Worm (Caenorhabditis elegans): ENCODE data around the gene srz-100.

Gene srz-100

DNA sequence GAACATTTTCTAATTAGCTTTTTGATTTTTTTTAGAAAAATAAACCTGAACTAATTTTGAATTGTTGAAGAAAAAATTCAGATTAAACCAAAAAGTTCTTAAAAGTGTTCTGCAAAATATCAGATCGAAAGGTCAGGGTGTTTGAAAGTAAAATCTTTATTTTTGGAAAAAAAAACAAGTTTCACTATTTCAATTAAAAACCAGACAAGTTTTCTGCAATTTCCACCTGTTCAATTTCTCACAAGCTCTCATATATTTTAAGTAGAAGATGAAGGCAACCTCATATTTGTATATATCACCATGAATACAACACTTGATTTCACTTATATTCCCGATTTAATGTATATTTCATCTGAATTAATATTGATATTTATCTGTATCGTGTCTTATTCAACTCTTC, 44.5 kb upstream of the srz-100 start, which contains the start of gene srz-102:
TSS of gene srz-102 (plus strand) at position 301 of the 400 bp plus-strand sequence.
- TF ChIP-seq nhr-28 (tag; optimal IDR thresholded peaks at IDR 0.05) (no peak), nhr-2 (tag; optimal IDR thresholded peaks at IDR 0.05) (no peak), tbx-8 (GFP tag; optimal IDR thresholded peaks at IDR 0.05) (no peak), ceh-83 (GFP tag; optimal IDR thresholded peaks at IDR 0.05) (no peak), nhr-12 (tag; optimal IDR thresholded peaks at IDR 0.05) (no peak), ces-1 (GFP tag; optimal IDR thresholded peaks at IDR 0.05) (no peak), sem-2 (GFP tag; optimal IDR thresholded peaks at IDR 0.05) (no peak), ceh-43 (GFP tag; optimal IDR thresholded peaks at IDR 0.05) (no peak), hlh-1 (tag; optimal IDR thresholded peaks at IDR 0.05) (no peak), drap-1 (GFP tag; optimal IDR thresholded peaks at IDR 0.05) (no peak), ceh-39 (tag; optimal IDR thresholded peaks at IDR 0.05) (no peak), zip-8 (tag; optimal IDR thresholded peaks at IDR 0.05) (no peak), mls-2 (tag; optimal IDR thresholded peaks at IDR 0.05) (no peak), nhr-76 (tag; optimal IDR thresholded peaks at IDR 0.05) (no peak), lsy-2 (tag; optimal IDR thresholded peaks at IDR 0.05) (no peak)

DNA sequence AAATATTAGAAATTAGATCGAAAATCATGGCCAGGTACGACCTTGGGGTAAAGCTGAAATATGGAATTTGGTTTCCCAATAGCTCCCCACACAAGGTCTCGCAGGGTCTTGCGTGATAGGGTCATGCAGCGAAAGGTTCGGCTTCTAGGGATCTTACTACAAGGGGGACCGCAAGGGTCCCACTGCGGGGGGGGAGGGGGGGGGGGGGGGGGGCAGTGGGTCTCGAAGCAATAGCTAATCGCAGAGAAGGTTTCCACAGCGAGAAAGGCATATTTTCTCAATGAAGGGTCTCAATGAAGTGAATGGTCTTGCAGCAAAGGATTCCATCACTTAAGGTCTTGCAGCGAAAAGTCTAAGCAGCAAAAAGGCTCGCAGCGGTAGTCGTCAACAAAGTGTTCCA, 38.7 kb upstream of the srz-100 start:
- TF ChIP-seq nhr-237 (tag; optimal IDR thresholded peaks at IDR 0.05): no peak
- no peak for TF ChIP-seq lsy-2 (tag; optimal IDR thresholded peaks at IDR 0.05)
- TF ChIP-seq mep-1 (tag; optimal IDR thresholded peaks at IDR 0.05): no peak
- TF ChIP-seq ces-1 (GFP tag; optimal IDR thresholded peaks at IDR 0.05): no peak
- TF ChIP-seq nhr-2 (tag; optimal IDR thresholded peaks at IDR 0.05): no peak
- no peak for TF ChIP-seq nhr-28 (tag; optimal IDR thresholded peaks at IDR 0.05)
- TF ChIP-seq ztf-11 (tag; optimal IDR thresholded peaks at IDR 0.05): no peak

- TF ChIP-seq mls-2 (tag; optimal IDR thresholded peaks at IDR 0.05): no peak
- TF ChIP-seq pha-4 (tag; optimal IDR thresholded peaks at IDR 0.05): no peak
- no peak for TF ChIP-seq ztf-11 (tag; optimal IDR thresholded peaks at IDR 0.05)
- TF ChIP-seq elt-1 (tag; optimal IDR thresholded peaks at IDR 0.05; ENCODE audit: borderline replicate concordance, insufficient read depth): no peak
- TF ChIP-seq nhr-76 (tag; optimal IDR thresholded peaks at IDR 0.05): no peak
- TF ChIP-seq lsy-2 (tag; optimal IDR thresholded peaks at IDR 0.05): no peak
- TF ChIP-seq unc-62 (GFP tag; optimal IDR thresholded peaks at IDR 0.05): no peak
Measured at ce11 chrV:16693732-16694131, 38.0 kb upstream of the srz-100 start, which contains the start of gene srw-42. srw-42 (minus strand) TSS chrV:16693832.

DNA sequence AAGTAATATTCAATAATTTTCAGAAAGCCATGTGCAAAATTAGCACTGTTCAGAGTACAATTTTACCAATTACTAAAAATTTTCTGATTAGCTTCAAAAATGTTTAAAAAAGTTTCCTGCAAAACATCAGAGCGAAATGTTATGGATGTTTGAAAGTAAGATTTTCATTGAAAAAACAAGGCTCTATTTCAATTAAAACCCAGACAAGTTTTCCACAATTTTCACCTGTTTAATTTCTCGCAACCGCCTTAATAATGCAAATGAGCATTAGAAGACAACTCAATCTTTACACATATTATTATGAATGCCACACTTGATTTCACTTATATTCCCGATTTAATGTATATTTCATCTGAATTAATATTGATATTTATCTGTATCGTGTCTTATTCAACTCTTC, 37.2 kb upstream of the srz-100 start, which contains the start of gene srz-101:
TSS of gene srz-101 (plus strand) at position 301 of the 400 bp plus-strand sequence.
- TF ChIP-seq ham-2 (GFP tag; optimal IDR thresholded peaks at IDR 0.05): no peak
- TF ChIP-seq nhr-12 (tag; optimal IDR thresholded peaks at IDR 0.05): no peak
- no peak for TF ChIP-seq sptf-1 (tag; optimal IDR thresholded peaks at IDR 0.05)
- no peak for TF ChIP-seq ceh-83 (GFP tag; optimal IDR thresholded peaks at IDR 0.05)
- TF ChIP-seq ztf-11 (tag; optimal IDR thresholded peaks at IDR 0.05): no peak
- no peak for TF ChIP-seq unc-62 (GFP tag; optimal IDR thresholded peaks at IDR 0.05)
- no peak for TF ChIP-seq hlh-1 (tag; optimal IDR thresholded peaks at IDR 0.05)
- no peak for TF ChIP-seq blmp-1 (tag; optimal IDR thresholded peaks at IDR 0.05)
- TF ChIP-seq bed-3 (GFP tag; optimal IDR thresholded peaks at IDR 0.05): no peak
- no peak for TF ChIP-seq nhr-237 (tag; optimal IDR thresholded peaks at IDR 0.05)
- TF ChIP-seq lsy-2 (tag; optimal IDR thresholded peaks at IDR 0.05): no peak
- TF ChIP-seq snpc-4 (tag; optimal IDR thresholded peaks at IDR 0.05): no peak
- TF ChIP-seq nhr-2 (tag; optimal IDR thresholded peaks at IDR 0.05): no peak
- no peak for TF ChIP-seq zip-8 (tag; optimal IDR thresholded peaks at IDR 0.05)
- no peak for TF ChIP-seq ces-1 (GFP tag; optimal IDR thresholded peaks at IDR 0.05)

DNA sequence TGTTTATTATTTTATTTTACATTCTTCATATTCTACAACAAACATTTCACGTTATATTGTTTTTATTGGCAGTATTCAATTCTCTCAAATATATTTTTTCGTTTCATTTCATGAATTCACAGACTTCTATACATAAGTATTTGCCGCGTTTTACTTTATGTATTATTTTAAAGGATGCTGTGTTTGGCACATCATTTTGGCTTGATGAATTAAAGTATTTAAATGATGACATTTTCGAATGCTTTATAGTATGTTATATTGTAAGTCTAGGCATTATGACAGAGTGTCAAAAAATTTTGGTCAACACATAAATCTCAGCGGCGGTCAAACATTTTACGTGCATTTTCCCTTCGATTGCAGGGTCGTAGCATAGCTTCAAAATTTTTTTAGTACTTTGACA, 36.2 kb upstream of the srz-100 start:
- no peak for TF ChIP-seq nhr-12 (tag; optimal IDR thresholded peaks at IDR 0.05)

DNA sequence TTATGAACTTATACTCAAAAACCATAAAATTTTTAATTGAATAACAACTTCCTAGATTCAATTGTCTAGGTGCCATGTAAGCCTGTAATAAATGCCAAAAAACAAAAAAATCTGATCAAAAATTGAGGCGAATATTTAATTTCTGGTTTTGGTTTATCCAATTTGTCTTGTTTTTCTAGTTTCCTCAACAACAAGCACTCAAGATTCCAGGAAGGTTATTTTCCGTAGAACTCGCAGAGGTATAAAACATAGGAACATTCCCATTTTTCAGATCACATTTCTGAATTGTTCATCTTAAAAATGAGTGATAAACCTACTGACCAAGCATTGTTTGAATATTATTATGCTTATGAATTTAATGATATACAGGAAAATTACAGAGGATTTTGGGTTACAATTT, 34.5 kb upstream of the srz-100 start, which contains the start of gene srw-41:
TSS of gene srw-41 (plus strand) at position 301 of the 400 bp plus-strand sequence.
- TF ChIP-seq unc-120 (tag; optimal IDR thresholded peaks at IDR 0.05; ENCODE audit: poor library complexity, severe bottlenecking) (no peak), blmp-1 (tag; optimal IDR thresholded peaks at IDR 0.05) (no peak), flh-1 (GFP tag; optimal IDR thresholded peaks at IDR 0.05) (no peak), sptf-1 (tag; optimal IDR thresholded peaks at IDR 0.05) (no peak), lin-13 (tag; optimal IDR thresholded peaks at IDR 0.05) (no peak), cnd-1 (tag; optimal IDR thresholded peaks at IDR 0.05) (no peak), nhr-12 (tag; optimal IDR thresholded peaks at IDR 0.05) (no peak), tbx-8 (GFP tag; optimal IDR thresholded peaks at IDR 0.05) (no peak), nhr-2 (tag; optimal IDR thresholded peaks at IDR 0.05) (no peak), unc-62 (GFP tag; optimal IDR thresholded peaks at IDR 0.05) (no peak), ceh-83 (GFP tag; optimal IDR thresholded peaks at IDR 0.05) (no peak), ces-1 (GFP tag; optimal IDR thresholded peaks at IDR 0.05) (no peak), unc-39 (tag; optimal IDR thresholded peaks at IDR 0.05) (no peak), zip-8 (tag; optimal IDR thresholded peaks at IDR 0.05) (no peak), mep-1 (tag; optimal IDR thresholded peaks at IDR 0.05) (no peak), ceh-43 (GFP tag; optimal IDR thresholded peaks at IDR 0.05) (no peak), ceh-39 (tag; optimal IDR thresholded peaks at IDR 0.05) (no peak), nhr-76 (tag; optimal IDR thresholded peaks at IDR 0.05) (no peak), M03D4.4 (tag; optimal IDR thresholded peaks at IDR 0.05) (no peak), sem-2 (GFP tag; optimal IDR thresholded peaks at IDR 0.05) (no peak)
